Worm (Caenorhabditis elegans) whole organism, L4/young adult: ENCODE data around the gene nhr-235.

Experiments
- W03F9.2 ChIP-seq: fragments of 150-350 bp; optimal IDR thresholded peaks from 2 replicates; lab custom pipeline; 2014; ENCODE audit warnings: missing biosample characterization, missing genetic modification characterization
- dao-5 ChIP-seq: sonication (generic microtip); optimal IDR thresholded peaks from 2 replicates; lab custom pipeline; 2016; ENCODE audit warnings: missing genotype, missing genetic modification characterization, moderate library complexity, missing compliant biosample characterization
- him-1 ChIP-seq: sonication (generic microtip); optimal IDR thresholded peaks from 2 replicates; lab custom pipeline; 2016; ENCODE audit warnings: missing genotype, missing genetic modification reagents, missing genetic modification characterization, missing compliant biosample characterization

DNA sequence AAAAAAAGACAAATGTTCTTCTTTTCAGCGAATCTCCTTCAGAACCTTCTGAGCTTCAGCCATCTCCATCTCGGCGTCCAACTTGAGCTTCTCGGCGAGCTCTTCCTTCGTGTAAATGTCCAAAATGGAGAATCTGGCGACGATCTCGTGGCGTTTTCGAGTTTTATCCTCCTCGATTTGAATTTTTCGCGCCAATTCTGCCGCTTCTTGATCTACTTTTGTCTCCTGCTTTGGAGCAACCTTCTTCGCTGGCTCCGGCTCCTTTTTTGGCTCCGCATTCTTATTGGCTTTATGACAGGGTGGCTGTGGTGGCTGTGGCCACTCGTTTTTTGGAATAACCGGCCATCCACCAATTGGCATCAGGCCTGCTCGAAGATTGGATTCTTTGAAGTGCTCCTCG lies 32.8 kb downstream of the nhr-235 start:
- TF ChIP-seq him-1 (no peak), dao-5 (no peak), W03F9.2 (no peak)
